Worm (Caenorhabditis elegans) whole organism, young adult: ENCODE results near the gene Y67D8C.2.

Experiments used
- B0261.1 ChIP-seq: sonication (generic microtip); optimal IDR thresholded peaks from 2 replicates; lab custom pipeline; 2016; ENCODE audit warnings: mild to moderate bottlenecking, missing genetic modification characterization, moderate library complexity, missing compliant biosample characterization
- C06A6.2 ChIP-seq: fragments of 200-800 bp; sonication (Bioruptor generic); conservative IDR thresholded peaks from 2 replicates; pipeline ENCODE4 v1.3.6; 2022; ENCODE audit warnings: missing genetic modification characterization, missing compliant biosample characterization
- D2030.7 ChIP-seq: fragments of 200-800 bp; sonication (Bioruptor generic); IDR thresholded peaks from 2 replicates; pipeline ENCODE4 v1.3.6; 2022; ENCODE audit warnings: missing genetic modification reagents, missing genetic modification characterization, missing compliant biosample characterization
- F33H1.4 ChIP-seq: fragments of 200-800 bp; sonication (Bioruptor generic); IDR thresholded peaks from 2 replicates; pipeline ENCODE4 v1.3.6; 2022; ENCODE audit warnings: missing genetic modification reagents, missing genetic modification characterization, missing compliant biosample characterization
- F37B4.10 ChIP-seq: fragments of 200-800 bp; sonication (Bioruptor generic); IDR thresholded peaks from 2 replicates; pipeline ENCODE4 v1.3.6; 2022; ENCODE audit warnings: missing genetic modification characterization, missing compliant biosample characterization
- F39B2.1 ChIP-seq: fragments of 200-800 bp; sonication (Bioruptor generic); IDR thresholded peaks from 2 replicates; pipeline ENCODE4 v1.3.6; 2022; ENCODE audit warnings: missing genetic modification reagents, missing genetic modification characterization, missing compliant biosample characterization
- F55B11.4 ChIP-seq: sonication (generic microtip); optimal IDR thresholded peaks from 2 replicates; lab custom pipeline; 2016; ENCODE audit warnings: missing compliant biosample characterization, missing genetic modification characterization, borderline replicate concordance; ENCODE audit not compliant: insufficient read depth
- F57C9.4 ChIP-seq: sonication (generic microtip); optimal IDR thresholded peaks from 2 replicates; lab custom pipeline; 2017; ENCODE audit warnings: mild to moderate bottlenecking, missing genetic modification characterization, missing compliant biosample characterization
- K12H6.12 ChIP-seq: fragments of 200-800 bp; sonication (Bioruptor generic); optimal IDR thresholded peaks from 2 replicates; lab custom pipeline; 2018; ENCODE audit warnings: mild to moderate bottlenecking, missing genetic modification characterization, missing compliant biosample characterization
- T07F8.4 ChIP-seq: sonication (generic microtip); optimal IDR thresholded peaks from 2 replicates; lab custom pipeline; 2016; ENCODE audit warnings: mild to moderate bottlenecking, missing genetic modification characterization, moderate library complexity, missing compliant biosample characterization
- akir-1 ChIP-seq: fragments of 200-800 bp; sonication (Bioruptor generic); optimal IDR thresholded peaks from 2 replicates; lab custom pipeline; 2018; ENCODE audit warnings: mild to moderate bottlenecking, missing genetic modification characterization, moderate library complexity, missing compliant biosample characterization
- atf-7 ChIP-seq: sonication (generic microtip); optimal IDR thresholded peaks from 2 replicates; lab custom pipeline; 2017; ENCODE audit warnings: mild to moderate bottlenecking, missing genetic modification characterization, missing compliant biosample characterization
- athp-1 ChIP-seq: sonication (generic microtip); optimal IDR thresholded peaks from 2 replicates; lab custom pipeline; 2017; ENCODE audit warnings: mild to moderate bottlenecking, missing genetic modification characterization, missing compliant biosample characterization
- ccch-3 ChIP-seq: fragments of 200-800 bp; sonication (Bioruptor generic); optimal IDR thresholded peaks from 2 replicates; lab custom pipeline; 2018; ENCODE audit warnings: mild to moderate bottlenecking, missing genetic modification characterization, missing compliant biosample characterization
- cebp-1 ChIP-seq, 2 experiments: fragments of 200-800 bp in 1 of 2; sonication (Bioruptor generic) in 1 of 2; sonication (generic microtip) in 1 of 2; IDR thresholded peaks in 1 of 2; optimal IDR thresholded peaks in 1 of 2; 2 replicates each; pipeline versions ENCODE4 v1.3.6 to Lab custom; 2017 to 2022; ENCODE audit warnings: missing compliant biosample characterization in 2 of 2, missing genetic modification characterization in 2 of 2, mild to moderate bottlenecking in 1 of 2, missing genetic modification reagents in 1 of 2, moderate library complexity in 1 of 2
- ceh-100 ChIP-seq: fragments of 200-800 bp; sonication (Bioruptor generic); IDR thresholded peaks from 2 replicates; pipeline ENCODE4 v1.3.6; 2022; ENCODE audit warnings: missing genetic modification reagents, missing genetic modification characterization, missing compliant biosample characterization
- ceh-40 ChIP-seq: fragments of 200-800 bp; sonication (Bioruptor generic); IDR thresholded peaks from 2 replicates; pipeline ENCODE4 v1.3.6; 2022; ENCODE audit warnings: missing genetic modification characterization, missing compliant biosample characterization
- ceh-58 ChIP-seq: fragments of 200-800 bp; sonication (Bioruptor generic); IDR thresholded peaks from 2 replicates; pipeline ENCODE4 v1.3.6; 2022; ENCODE audit warnings: missing genetic modification characterization, missing compliant biosample characterization
- ceh-91 ChIP-seq: fragments of 200-800 bp; sonication (Bioruptor generic); IDR thresholded peaks from 2 replicates; pipeline ENCODE4 v1.3.6; 2022; ENCODE audit warnings: missing genetic modification reagents, missing genetic modification characterization, missing compliant biosample characterization
- dox-1 ChIP-seq: fragments of 200-800 bp; sonication (Bioruptor generic); IDR thresholded peaks from 2 replicates; pipeline ENCODE4 v1.3.6; 2022; ENCODE audit warnings: missing genetic modification reagents, missing genetic modification characterization, missing compliant biosample characterization
- dpff-1 ChIP-seq: sonication (generic microtip); optimal IDR thresholded peaks from 2 replicates; lab custom pipeline; 2017; ENCODE audit warnings: mild to moderate bottlenecking, missing genetic modification characterization, missing compliant biosample characterization
- efl-1 ChIP-seq: fragments of 150-350 bp; optimal IDR thresholded peaks from 2 replicates; lab custom pipeline; 2014; ENCODE audit warnings: missing biosample characterization, missing genetic modification reagents, missing genetic modification characterization
- egl-18 ChIP-seq: fragments of 200-800 bp; sonication (Bioruptor generic); IDR thresholded peaks from 2 replicates; pipeline ENCODE4 v1.3.6; 2022; ENCODE audit warnings: missing genetic modification reagents, missing genetic modification characterization, missing compliant biosample characterization
- fkh-3 ChIP-seq: sonication (generic microtip); optimal IDR thresholded peaks from 2 replicates; lab custom pipeline; 2016; ENCODE audit warnings: mild to moderate bottlenecking, missing genetic modification characterization, missing compliant biosample characterization
- gei-17 ChIP-seq: fragments of 200-800 bp; sonication (Bioruptor generic); optimal IDR thresholded peaks from 2 replicates; lab custom pipeline; 2018; ENCODE audit warnings: mild to moderate bottlenecking, missing genetic modification characterization, missing compliant biosample characterization
- hmg-1.2 ChIP-seq: fragments of 200-800 bp; sonication (Bioruptor generic); IDR thresholded peaks from 2 replicates; pipeline ENCODE4 v1.3.6; 2022; ENCODE audit warnings: missing genetic modification reagents, missing genetic modification characterization, missing compliant biosample characterization
- hmg-20 ChIP-seq: fragments of 200-800 bp; sonication (Bioruptor generic); IDR thresholded peaks from 2 replicates; pipeline ENCODE4 v1.3.6; 2022; ENCODE audit warnings: missing genetic modification reagents, missing genetic modification characterization, missing compliant biosample characterization
- hrde-1 ChIP-seq: sonication (generic microtip); optimal IDR thresholded peaks from 2 replicates; lab custom pipeline; 2016; ENCODE audit warnings: missing genetic modification characterization, mild to moderate bottlenecking, missing compliant biosample characterization, moderate library complexity, missing genotype, missing genetic modification reagents, borderline replicate concordance
- let-607 ChIP-seq, 2 experiments: fragments of 200-800 bp in 1 of 2; sonication (Bioruptor generic) in 1 of 2; sonication (generic microtip) in 1 of 2; optimal IDR thresholded peaks; 2 replicates each; lab custom pipeline; 2016 to 2018; ENCODE audit warnings: mild to moderate bottlenecking in 2 of 2, missing compliant biosample characterization in 2 of 2, missing genetic modification characterization in 2 of 2, moderate library complexity in 2 of 2, missing genotype in 1 of 2
- lsl-1 ChIP-seq: fragments of 200-800 bp; sonication (Bioruptor generic); optimal IDR thresholded peaks from 2 replicates; lab custom pipeline; 2018; ENCODE audit warnings: mild to moderate bottlenecking, missing genetic modification characterization, moderate library complexity, missing compliant biosample characterization
- madf-6 ChIP-seq: fragments of 200-800 bp; sonication (Bioruptor generic); IDR thresholded peaks from 2 replicates; pipeline ENCODE4 v1.3.6; 2022; ENCODE audit warnings: missing genetic modification reagents, missing genetic modification characterization, missing compliant biosample characterization
- madf-8 ChIP-seq: fragments of 200-800 bp; sonication (Bioruptor generic); conservative IDR thresholded peaks from 2 replicates; pipeline ENCODE4 v1.3.6; 2022; ENCODE audit warnings: missing genetic modification reagents, missing genetic modification characterization, missing compliant biosample characterization
- mcd-1 ChIP-seq: fragments of 200-800 bp; sonication (Bioruptor generic); IDR thresholded peaks from 2 replicates; pipeline ENCODE4 v1.3.6; 2022; ENCODE audit warnings: missing genetic modification reagents, missing genetic modification characterization, missing compliant biosample characterization
- mes-4 ChIP-seq: sonication (generic microtip); optimal IDR thresholded peaks from 2 replicates; lab custom pipeline; 2016; ENCODE audit warnings: missing genotype, missing genetic modification characterization, missing compliant biosample characterization
- pbrm-1 ChIP-seq: fragments of 200-800 bp; sonication (Bioruptor generic); IDR thresholded peaks from 2 replicates; pipeline ENCODE4 v1.3.6; 2022; ENCODE audit warnings: missing genetic modification reagents, missing genetic modification characterization, missing compliant biosample characterization
- rcor-1 ChIP-seq: fragments of 200-800 bp; sonication (Bioruptor generic); IDR thresholded peaks from 2 replicates; pipeline ENCODE4 v1.3.6; 2022; ENCODE audit warnings: missing genetic modification reagents, missing genetic modification characterization, missing compliant biosample characterization
- rec-8 ChIP-seq, 2 experiments: sonication (generic microtip); optimal IDR thresholded peaks; 2 replicates each; lab custom pipeline; 2016; ENCODE audit warnings: mild to moderate bottlenecking in 2 of 2, missing genetic modification characterization in 2 of 2, missing genetic modification reagents in 2 of 2, missing genotype in 2 of 2, missing biosample characterization in 1 of 2, missing compliant biosample characterization in 1 of 2, moderate library complexity in 1 of 2
- repo-1 ChIP-seq: sonication (generic microtip); optimal IDR thresholded peaks from 2 replicates; lab custom pipeline; 2017; ENCODE audit warnings: mild to moderate bottlenecking, missing genetic modification characterization, missing compliant biosample characterization
- sdz-38 ChIP-seq: sonication (generic microtip); optimal IDR thresholded peaks from 2 replicates; lab custom pipeline; 2016; ENCODE audit warnings: missing genotype, missing genetic modification characterization, missing compliant biosample characterization
- sea-2 ChIP-seq: fragments of 200-800 bp; sonication (Bioruptor generic); IDR thresholded peaks from 2 replicates; pipeline ENCODE4 v1.3.6; 2022; ENCODE audit warnings: missing genetic modification characterization, missing compliant biosample characterization
- snpc-4 ChIP-seq, 5 experiments: fragments of 150-350 bp in 1 of 5; sonication (generic microtip) in 4 of 5; optimal IDR thresholded peaks; 2 replicates each; lab custom pipeline; 2014 to 2018; ENCODE audit warnings: missing genetic modification characterization in 5 of 5, missing biosample characterization in 3 of 5, antibody characterized with exemption in 2 of 5, mild to moderate bottlenecking in 2 of 5, missing compliant biosample characterization in 2 of 5, missing genotype in 2 of 5, moderate library complexity in 2 of 5, missing genetic modification reagents in 1 of 5
- tlf-1 ChIP-seq: fragments of 200-800 bp; sonication (Bioruptor generic); optimal IDR thresholded peaks from 2 replicates; lab custom pipeline; 2018; ENCODE audit warnings: mild to moderate bottlenecking, missing genetic modification characterization, missing compliant biosample characterization
- unc-62 ChIP-seq: fragments of 150-350 bp; optimal IDR thresholded peaks from 2 replicates; lab custom pipeline; 2014; ENCODE audit warnings: missing biosample characterization, missing genetic modification reagents, missing genetic modification characterization
- zfh-2 ChIP-seq: fragments of 200-800 bp; sonication (Bioruptor generic); conservative IDR thresholded peaks from 2 replicates; pipeline ENCODE4 v1.3.6; 2022; ENCODE audit warnings: missing genetic modification reagents, missing genetic modification characterization, missing compliant biosample characterization
- ztf-18 ChIP-seq: sonication (generic microtip); optimal IDR thresholded peaks from 2 replicates; lab custom pipeline; 2016; ENCODE audit warnings: missing genotype, mild to moderate bottlenecking, missing genetic modification characterization, missing compliant biosample characterization
- ztf-26 ChIP-seq: sonication (generic microtip); optimal IDR thresholded peaks from 2 replicates; lab custom pipeline; 2017; ENCODE audit warnings: missing genetic modification characterization, missing compliant biosample characterization
- ztf-28 ChIP-seq: fragments of 200-800 bp; sonication (Bioruptor generic); IDR thresholded peaks from 2 replicates; pipeline ENCODE4 v1.3.6; 2022; ENCODE audit warnings: missing genetic modification reagents, missing genetic modification characterization, missing compliant biosample characterization
- ztf-3 ChIP-seq: fragments of 200-800 bp; sonication (Bioruptor generic); optimal IDR thresholded peaks from 2 replicates; lab custom pipeline; 2018; ENCODE audit warnings: mild to moderate bottlenecking, missing genetic modification characterization, missing compliant biosample characterization

The Y67D8C.2 gene

DNA sequence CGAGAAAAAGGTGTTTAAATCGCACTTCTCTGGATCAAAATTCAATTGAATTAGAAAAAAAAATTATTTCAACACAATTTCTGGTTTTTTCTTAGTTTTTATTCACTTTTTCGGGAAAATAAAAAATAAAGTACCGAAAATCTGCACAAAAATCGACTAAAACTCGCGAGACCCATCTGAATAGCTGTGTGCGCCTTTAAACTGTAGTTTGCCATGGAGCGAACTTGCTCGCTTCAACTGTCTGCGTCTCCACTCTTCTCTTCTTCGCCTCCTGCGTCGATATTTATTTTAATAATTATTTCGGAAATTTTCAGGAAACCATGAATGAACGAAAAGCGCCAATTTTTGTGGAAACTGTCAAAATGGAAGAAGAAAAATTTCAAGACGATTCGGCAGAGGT is 16.2 kb upstream of the Y67D8C.2 start:
- 0 out of 2 replicates have a peak, but pooled peaks have one; percentile 57 for TF ChIP-seq ztf-28 (GFP tag; lab: Robert Waterston, UW)
- no peak for TF ChIP-seq F55B11.4 (tag; lab: Kevin White, UChicago)
- TF ChIP-seq ceh-40 (GFP tag; lab: Robert Waterston, UW), result no peak
- peak; percentile 90 for TF ChIP-seq lsl-1 (GFP tag; lab: Kevin White, UChicago)
- no peak for TF ChIP-seq repo-1 (tag; lab: Kevin White, UChicago)
- no peak for TF ChIP-seq dox-1
- no peak for TF ChIP-seq atf-7
- no peak for TF ChIP-seq let-607 (tag; optimal IDR thresholded peaks at IDR 0.05; lab: Kevin White, UChicago)
- no peak for TF ChIP-seq snpc-4 (GFP tag; optimal IDR thresholded peaks at IDR 0.05; lab: Kevin White, UChicago)
- no peak for TF ChIP-seq snpc-4 (tag; optimal IDR thresholded peaks at IDR 0.05; lab: Kevin White, UChicago)
- TF ChIP-seq B0261.1 (tag; lab: Kevin White, UChicago), result no peak
- TF ChIP-seq tlf-1, result no peak
- no peak for TF ChIP-seq ztf-26 (tag; lab: Kevin White, UChicago)
- peak; percentile 87 for TF ChIP-seq mcd-1 (GFP tag; lab: Robert Waterston, UW)
- TF ChIP-seq F33H1.4 (GFP tag; lab: Robert Waterston, UW), result peak; percentile 83
- TF ChIP-seq hrde-1, result no peak
- peak; percentile 86 for TF ChIP-seq madf-6
- no peak; the same call in 1 of the 2 replicates for TF ChIP-seq madf-8 (GFP tag; lab: Robert Waterston, UW)
- peak; percentile 70 for TF ChIP-seq D2030.7 (GFP tag; lab: Robert Waterston, UW)
- TF ChIP-seq mes-4 (tag; lab: Kevin White, UChicago), result no peak
- TF ChIP-seq rcor-1 (GFP tag; lab: Robert Waterston, UW), result no peak
- TF ChIP-seq efl-1 (GFP tag; lab: Kevin White, UChicago), result peak; percentile 35
- no peak for TF ChIP-seq dpff-1 (tag; lab: Kevin White, UChicago)
- no peak for TF ChIP-seq egl-18 (GFP tag; lab: Robert Waterston, UW)
- TF ChIP-seq ztf-3 (GFP tag; lab: Kevin White, UChicago), result no peak
- TF ChIP-seq ztf-18 (tag; lab: Kevin White, UChicago), result no peak
- TF ChIP-seq C06A6.2 (GFP tag; lab: Robert Waterston, UW), result no peak
- no peak for TF ChIP-seq sea-2 (GFP tag; lab: Robert Waterston, UW)
- no peak for TF ChIP-seq hmg-20 (GFP tag; lab: Robert Waterston, UW)
- TF ChIP-seq pbrm-1 (GFP tag; lab: Robert Waterston, UW), result no peak
- TF ChIP-seq K12H6.12 (tag; lab: Kevin White, UChicago), result no peak
- TF ChIP-seq cebp-1 (GFP tag; IDR thresholded peaks at IDR 0.05; lab: Robert Waterston, UW), result no peak
- no peak for TF ChIP-seq cebp-1 (tag; optimal IDR thresholded peaks at IDR 0.05; lab: Kevin White, UChicago)
- TF ChIP-seq ceh-58, result no peak
- TF ChIP-seq athp-1 (tag; lab: Kevin White, UChicago), result no peak
- TF ChIP-seq F57C9.4, result no peak
- peak; percentile 68; the same call in 1 of the 2 replicates for TF ChIP-seq ceh-100 (GFP tag; lab: Robert Waterston, UW)
- peak; percentile 82 for TF ChIP-seq ceh-91 (GFP tag; lab: Robert Waterston, UW)
- TF ChIP-seq hmg-1.2, result no peak
- TF ChIP-seq zfh-2, result no peak
- no peak for TF ChIP-seq rec-8 (tag; optimal IDR thresholded peaks at IDR 0.05; lab: Kevin White, UChicago)
- TF ChIP-seq fkh-3 (tag; lab: Kevin White, UChicago), result no peak
- TF ChIP-seq akir-1, result no peak
- no peak for TF ChIP-seq T07F8.4 (tag; lab: Kevin White, UChicago)
- TF ChIP-seq F37B4.10 (GFP tag; lab: Robert Waterston, UW), result no peak
- TF ChIP-seq sdz-38, result no peak
- TF ChIP-seq ccch-3 (GFP tag; lab: Kevin White, UChicago), result no peak
- no peak for TF ChIP-seq F39B2.1 (GFP tag; lab: Robert Waterston, UW)
- TF ChIP-seq unc-62 (GFP tag; lab: Kevin White, UChicago), result no peak
- TF ChIP-seq gei-17 (GFP tag; lab: Kevin White, UChicago), result no peak
